Fruit fly (Drosophila melanogaster) whole organism, wandering third instar larva: ENCODE data around the gene Gagr.

Experiments used
- Abd-B ChIP-seq: fragments of >200 bp; optimal IDR thresholded peaks from 2 replicates; lab custom pipeline; 2017; ENCODE audit warnings: missing biosample characterization, missing genetic modification characterization
- CG9705 ChIP-seq: fragments of 200-800 bp; sonication (Bioruptor generic); optimal IDR thresholded peaks from 2 replicates; lab custom pipeline; 2018; ENCODE audit warnings: missing biosample characterization, mild to moderate bottlenecking, missing genetic modification characterization
- Dfd ChIP-seq: fragments of >200 bp; optimal IDR thresholded peaks from 2 replicates; lab custom pipeline; 2017; ENCODE audit warnings: missing biosample characterization, missing genetic modification characterization
- HLH106 ChIP-seq: fragments of 200-800 bp; optimal IDR thresholded peaks from 3 replicates; lab custom pipeline; 2019; ENCODE audit warnings: missing biosample characterization, mild to moderate bottlenecking, missing genetic modification characterization, moderate library complexity
- OdsH ChIP-seq: fragments of 200-800 bp; sonication (Bioruptor generic); optimal IDR thresholded peaks from 2 replicates; lab custom pipeline; 2016; ENCODE audit warnings: missing biosample characterization, mild to moderate bottlenecking, missing genetic modification characterization
- Rel ChIP-seq, 2 experiments: fragments of 200-800 bp; sonication (Bioruptor generic) in 1 of 2; optimal IDR thresholded peaks; 2 replicates in 1 of 2; 3 replicates in 1 of 2; lab custom pipeline; 2016 to 2019; ENCODE audit warnings: mild to moderate bottlenecking in 2 of 2, missing biosample characterization in 2 of 2, missing genetic modification characterization in 2 of 2, moderate library complexity in 1 of 2
- Vsx2 ChIP-seq: fragments of 200-300, 225-300 bp; sonication (Bioruptor generic); optimal IDR thresholded peaks from 2 replicates; lab custom pipeline; 2018; ENCODE audit warnings: missing biosample characterization, missing genetic modification characterization; ENCODE audit not compliant: partially characterized antibody
- brk ChIP-seq: fragments of 200-800 bp; sonication (Bioruptor generic); optimal IDR thresholded peaks from 2 replicates; lab custom pipeline; 2016; ENCODE audit warnings: missing biosample characterization, mild to moderate bottlenecking, missing genetic modification characterization
- ey ChIP-seq: fragments of 200-800 bp; sonication (Bioruptor generic); optimal IDR thresholded peaks from 2 replicates; lab custom pipeline; 2016; ENCODE audit warnings: missing biosample characterization, missing genetic modification characterization
- foxo ChIP-seq, 2 experiments: fragments of 200-800 bp; sonication (Bioruptor generic); optimal IDR thresholded peaks; 2 replicates in 1 of 2; 3 replicates in 1 of 2; lab custom pipeline; 2016 to 2017; ENCODE audit warnings: missing biosample characterization in 2 of 2, missing genetic modification characterization in 2 of 2
- fru ChIP-seq: fragments of 200-800 bp; sonication (Bioruptor generic); optimal IDR thresholded peaks from 3 replicates; lab custom pipeline; 2016; ENCODE audit warnings: missing biosample characterization, mild to moderate bottlenecking, missing genetic modification characterization
- h ChIP-seq: fragments of 200-800 bp; sonication (Bioruptor generic); optimal IDR thresholded peaks from 3 replicates; lab custom pipeline; 2016; ENCODE audit warnings: missing biosample characterization, mild to moderate bottlenecking, missing genetic modification characterization
- jim ChIP-seq: fragments of 175-275, 200-325 bp; sonication (Bioruptor generic); optimal IDR thresholded peaks from 2 replicates; lab custom pipeline; 2016; ENCODE audit warnings: missing biosample characterization, mild to moderate bottlenecking, missing genetic modification characterization
- lola ChIP-seq: fragments of >200 bp; optimal IDR thresholded peaks from 2 replicates; lab custom pipeline; 2017; ENCODE audit warnings: missing biosample characterization, missing genetic modification characterization
- psq ChIP-seq: fragments of 200-800 bp; sonication (Bioruptor generic); optimal IDR thresholded peaks from 3 replicates; lab custom pipeline; 2017; ENCODE audit warnings: missing biosample characterization, mild to moderate bottlenecking, missing genetic modification characterization, moderate library complexity
- rgr ChIP-seq: fragments of 200-800 bp; sonication (Bioruptor generic); optimal IDR thresholded peaks from 3 replicates; lab custom pipeline; 2016; ENCODE audit warnings: missing biosample characterization, mild to moderate bottlenecking, missing genetic modification characterization
- usp ChIP-seq: fragments of >200 bp; optimal IDR thresholded peaks from 2 replicates; lab custom pipeline; 2017; ENCODE audit warnings: missing biosample characterization, missing genetic modification characterization

Gagr gene

DNA sequence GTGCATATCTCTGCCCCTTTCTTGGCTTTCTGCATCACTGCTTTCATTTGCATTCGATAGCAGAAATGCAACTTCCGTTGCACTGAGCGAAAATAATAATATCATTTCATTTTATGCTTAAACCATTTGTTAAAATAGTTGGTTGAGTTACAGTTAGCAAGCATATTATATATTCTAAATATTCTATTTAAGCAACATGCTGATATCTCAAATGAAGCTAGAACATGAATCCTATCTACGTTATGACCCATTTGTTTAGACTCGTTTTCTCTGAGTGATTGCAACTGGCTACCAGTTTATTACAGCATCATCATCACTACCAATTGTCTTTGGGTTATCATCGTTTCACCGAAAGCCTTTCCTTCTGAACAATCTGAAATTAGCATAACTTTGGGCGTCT, 48.2 kb downstream of the Gagr start:
- TF ChIP-seq jim (GFP tag; lab: Kevin White, UChicago) (no peak), lola (GFP tag; lab: Kevin White, UChicago) (no peak), psq (no peak), fru (GFP tag; lab: Kevin White, UChicago) (no peak), HLH106 (no peak), CG9705 (no peak), Abd-B (no peak), Rel (GFP tag; optimal IDR thresholded peaks at IDR 0.05; lab: Kevin White, UChicago) (no peak), Rel (tag; optimal IDR thresholded peaks at IDR 0.05; lab: Kevin White, UChicago) (no peak), usp (GFP tag; lab: Kevin White, UChicago) (no peak), OdsH (GFP tag; lab: Kevin White, UChicago) (no peak), Dfd (GFP tag; lab: Kevin White, UChicago) (no peak), ey (GFP tag; lab: Kevin White, UChicago) (no peak), Vsx2 (GFP tag; lab: Kevin White, UChicago) (no peak), rgr (GFP tag; lab: Kevin White, UChicago) (no peak), foxo (GFP tag; optimal IDR thresholded peaks at IDR 0.05; lab: Kevin White, UChicago) (no peak), brk (GFP tag; lab: Kevin White, UChicago) (no peak), h (GFP tag; lab: Kevin White, UChicago) (no peak)
